Fruit fly (Drosophila melanogaster): ENCODE data around the gene Nup37.

Gene Nup37

DNA sequence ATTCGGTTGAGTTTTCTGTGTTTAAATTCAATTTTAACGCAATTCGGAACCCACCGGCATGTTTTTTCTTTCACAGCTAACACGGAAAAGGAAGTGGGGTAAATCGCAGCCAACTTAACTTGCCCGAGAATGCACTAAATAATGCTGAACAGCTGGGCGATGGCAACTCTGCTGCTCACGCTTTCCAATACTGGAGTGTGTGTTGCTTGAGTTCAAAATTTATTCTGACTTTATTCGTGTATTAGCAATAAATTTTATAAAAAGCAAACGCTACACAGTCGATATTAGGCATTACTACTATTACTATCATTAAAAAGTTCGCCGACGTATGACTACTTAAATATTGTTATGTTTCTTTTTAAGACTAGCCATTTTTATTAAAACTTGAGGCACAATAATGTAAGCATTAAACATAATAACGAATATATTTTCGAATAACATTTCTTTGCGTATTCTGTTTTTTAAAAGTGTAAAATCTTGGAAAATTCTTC lies at the start of gene Nup37, which contains the start of gene RpS27:
Gene Nup37, plus strand, starts transcription at position 280 of the 491 bp plus-strand sequence.
Gene RpS27, minus strand, starts transcription at position 136 of the 491 bp plus-strand sequence.
- TF ChIP-seq CG12605 (GFP tag; IDR thresholded peaks at IDR 0.05) (peak; percentile 89), D1 (tag; optimal IDR thresholded peaks at IDR 0.05) (no peak), Snoo (tag; optimal IDR thresholded peaks at IDR 0.05) (peak; percentile 98), CG10348 (GFP tag; IDR thresholded peaks at IDR 0.05) (peak; percentile 32; the same call in 1 of the 2 replicates), CG34367 (tag; optimal IDR thresholded peaks at IDR 0.05) (peak; percentile 91), CG14655 (GFP tag; optimal IDR thresholded peaks at IDR 0.05) (no peak), rn (GFP tag; IDR thresholded peaks at IDR 0.05) (peak; percentile 87), Ets98B (GFP tag; IDR thresholded peaks at IDR 0.05) (peak; percentile 86), Pif1B (GFP tag; optimal IDR thresholded peaks at IDR 0.05) (no peak), CG17806 (tag; optimal IDR thresholded peaks at IDR 0.05) (peak; percentile 71), CG9948 (tag; optimal IDR thresholded peaks at IDR 0.05) (peak; percentile 67), CG15710 (tag; optimal IDR thresholded peaks at IDR 0.05) (peak; percentile 90), CG8301 (tag; optimal IDR thresholded peaks at IDR 0.05) (no peak), fd96Ca (GFP tag; IDR thresholded peaks at IDR 0.05) (no peak; the same call in 1 of the 3 replicates), EcR (GFP tag; optimal IDR thresholded peaks at IDR 0.05) (no peak), CG8159 (tag; optimal IDR thresholded peaks at IDR 0.05) (peak; percentile 81), CG4496 (GFP tag; IDR thresholded peaks at IDR 0.05) (peak; percentile 97), CG32121 (GFP tag; IDR thresholded peaks at IDR 0.05) (peak; percentile 67), gl (tag; optimal IDR thresholded peaks at IDR 0.05) (peak; percentile 80), Pif1A (GFP tag; optimal IDR thresholded peaks at IDR 0.05) (peak; percentile 92), CG13204 (GFP tag; optimal IDR thresholded peaks at IDR 0.05) (no peak)

DNA sequence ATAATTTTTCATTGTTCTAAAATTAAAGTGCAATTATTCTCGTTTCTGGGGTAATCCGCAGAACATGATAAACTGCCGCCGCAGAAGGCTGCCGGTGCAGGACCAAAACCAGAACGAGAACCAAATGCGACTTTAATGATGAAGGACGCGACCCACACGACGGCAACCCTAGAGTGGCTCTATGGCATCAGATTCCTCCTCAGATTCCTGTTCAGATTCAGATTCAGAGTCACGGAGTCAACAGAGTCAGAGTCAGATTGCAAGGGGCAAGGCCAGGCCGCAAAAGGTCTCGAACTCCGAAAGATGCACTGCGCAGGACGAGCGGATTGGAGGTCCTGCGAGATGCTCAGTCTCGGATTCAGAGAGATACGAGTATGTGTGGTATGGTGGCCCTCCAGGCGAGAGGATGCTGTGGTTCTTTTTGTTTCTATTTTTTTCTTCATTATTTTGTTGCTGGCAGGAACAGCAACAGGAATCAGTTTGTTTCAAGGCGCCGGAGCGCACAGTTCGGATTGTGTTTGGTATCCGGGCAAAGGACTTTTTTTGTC lies 48.1 kb upstream of the Nup37 start, which contains the start of gene CG13654:
Gene CG13654, plus strand, starts transcription at position 498 of the 548 bp plus-strand sequence.
- peak; percentile 39 for TF ChIP-seq CG8159 (tag; optimal IDR thresholded peaks at IDR 0.05)
- no peak for TF ChIP-seq Ets98B (GFP tag; IDR thresholded peaks at IDR 0.05)

DNA sequence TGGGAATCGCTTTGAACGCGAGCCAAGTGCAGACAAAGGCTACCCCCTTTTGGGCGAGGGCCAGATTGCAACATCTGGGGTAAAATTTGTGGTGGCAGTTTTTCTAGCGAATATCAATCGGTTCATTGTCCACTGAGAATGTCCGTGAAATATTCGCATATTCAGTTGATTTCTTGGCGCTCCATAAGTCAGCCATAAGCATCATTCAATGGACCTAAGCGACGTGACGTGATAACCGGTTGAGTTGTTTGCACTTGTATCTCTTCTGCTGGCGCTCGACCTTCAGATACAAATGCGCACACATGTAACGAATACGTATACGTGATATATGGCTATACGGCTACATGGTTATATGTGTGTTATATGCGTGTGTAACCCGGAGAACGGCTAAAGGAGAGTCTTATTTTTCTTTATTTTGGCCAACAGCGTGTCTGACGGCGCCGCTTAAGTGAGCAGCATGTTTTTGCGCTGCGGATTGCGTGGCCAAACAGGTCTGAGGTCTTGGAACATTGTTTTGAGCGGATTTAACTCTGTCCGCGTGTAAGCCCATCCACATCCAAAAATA lies 42.0 kb upstream of the Nup37 start:
- TF ChIP-seq Snoo (tag; optimal IDR thresholded peaks at IDR 0.05) (peak; percentile 1), EcR (GFP tag; optimal IDR thresholded peaks at IDR 0.05) (peak; percentile 95), fd96Ca (GFP tag; IDR thresholded peaks at IDR 0.05) (peak; percentile 21; the same call in 1 of the 3 replicates), CG32121 (GFP tag; IDR thresholded peaks at IDR 0.05) (no peak), CG13204 (GFP tag; optimal IDR thresholded peaks at IDR 0.05) (peak; percentile 68), CG10348 (GFP tag; IDR thresholded peaks at IDR 0.05) (no peak), gl (tag; optimal IDR thresholded peaks at IDR 0.05) (no peak), CG4496 (GFP tag; IDR thresholded peaks at IDR 0.05) (0 out of 3 replicates have a peak, but pooled peaks have one; percentile 15), Ets98B (GFP tag; IDR thresholded peaks at IDR 0.05) (no peak), CG8301 (tag; optimal IDR thresholded peaks at IDR 0.05) (no peak), rn (GFP tag; IDR thresholded peaks at IDR 0.05) (no peak), Pif1A (GFP tag; optimal IDR thresholded peaks at IDR 0.05) (no peak), CG15710 (tag; optimal IDR thresholded peaks at IDR 0.05) (no peak), CG17806 (tag; optimal IDR thresholded peaks at IDR 0.05) (no peak), CG8159 (tag; optimal IDR thresholded peaks at IDR 0.05) (no peak), Pif1B (GFP tag; optimal IDR thresholded peaks at IDR 0.05) (no peak), CG9948 (tag; optimal IDR thresholded peaks at IDR 0.05) (no peak)

DNA sequence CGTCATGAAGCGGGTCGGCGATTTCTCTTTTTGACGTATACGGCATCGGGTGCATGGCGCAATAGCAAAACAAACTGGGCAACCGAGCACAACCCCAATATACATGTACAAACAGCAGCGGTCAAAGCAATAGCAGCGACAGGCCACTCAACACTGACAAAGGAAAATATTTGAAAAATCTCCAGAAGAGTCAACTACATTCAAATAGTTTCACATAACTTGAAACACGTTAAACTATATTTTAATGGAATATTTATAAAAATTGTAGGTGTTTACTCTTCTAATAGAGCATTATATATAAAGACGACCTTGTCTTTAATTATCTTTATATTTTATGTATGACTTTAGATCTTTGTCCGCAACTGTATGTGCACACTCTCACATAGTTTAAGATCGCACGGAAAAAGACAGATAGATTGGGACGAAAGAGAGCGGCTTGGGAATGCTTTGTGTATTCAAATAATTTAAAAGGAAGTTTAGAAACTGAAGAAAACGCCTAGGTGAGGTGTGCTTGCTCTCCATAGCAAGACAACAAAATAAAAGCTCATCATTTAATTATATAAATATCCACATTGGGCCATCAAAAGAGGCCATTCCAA lies 40.0 kb upstream of the Nup37 start:
- TF ChIP-seq EcR (GFP tag; optimal IDR thresholded peaks at IDR 0.05) (no peak), CG14655 (GFP tag; optimal IDR thresholded peaks at IDR 0.05) (peak; percentile 90), CG4496 (GFP tag; IDR thresholded peaks at IDR 0.05) (peak; percentile 89), gl (tag; optimal IDR thresholded peaks at IDR 0.05) (peak; percentile 70), Pif1B (GFP tag; optimal IDR thresholded peaks at IDR 0.05) (peak; percentile 80), rn (GFP tag; IDR thresholded peaks at IDR 0.05) (peak; percentile 11; the same call in 1 of the 2 replicates), CG10348 (GFP tag; IDR thresholded peaks at IDR 0.05) (no peak), Snoo (tag; optimal IDR thresholded peaks at IDR 0.05) (peak; percentile 49), CG34367 (tag; optimal IDR thresholded peaks at IDR 0.05) (peak; percentile 85), Pif1A (GFP tag; optimal IDR thresholded peaks at IDR 0.05) (peak; percentile 82), CG9948 (tag; optimal IDR thresholded peaks at IDR 0.05) (peak; percentile 86), CG8159 (tag; optimal IDR thresholded peaks at IDR 0.05) (peak; percentile 88), D1 (tag; optimal IDR thresholded peaks at IDR 0.05) (peak; percentile 4), CG17806 (tag; optimal IDR thresholded peaks at IDR 0.05) (peak; percentile 86), CG15710 (tag; optimal IDR thresholded peaks at IDR 0.05) (peak; percentile 88), fd96Ca (GFP tag; IDR thresholded peaks at IDR 0.05) (peak; percentile 77; the same call in 2 of the 3 replicates), CG32121 (GFP tag; IDR thresholded peaks at IDR 0.05) (peak; percentile 89), CG12605 (GFP tag; IDR thresholded peaks at IDR 0.05) (no peak; the same call in 1 of the 2 replicates), Ets98B (GFP tag; IDR thresholded peaks at IDR 0.05) (peak; percentile 86), CG13204 (GFP tag; optimal IDR thresholded peaks at IDR 0.05) (peak; percentile 69), CG8301 (tag; optimal IDR thresholded peaks at IDR 0.05) (peak; percentile 87)

Data from whole organism, pupa.